Fruit fly (Drosophila melanogaster) whole organism, embryonic: ENCODE measurements around the gene CG3513.

Experiments
- Abd-B ChIP-seq: fragments of 200-800 bp; sonication (Bioruptor generic); optimal IDR thresholded peaks from 2 replicates; lab custom pipeline; 2018; ENCODE audit warnings: missing biosample characterization, mild to moderate bottlenecking, missing genetic modification characterization, moderate library complexity
- B-H2 ChIP-seq: fragments of 200-800 bp; sonication (Bioruptor generic); optimal IDR thresholded peaks from 2 replicates; lab custom pipeline; 2018; ENCODE audit warnings: missing biosample characterization, mild to moderate bottlenecking, missing genetic modification characterization
- BEAF-32 ChIP-seq: fragments of 200-800 bp; sonication (Bioruptor generic); optimal IDR thresholded peaks from 3 replicates; lab custom pipeline; 2017; ENCODE audit warnings: missing biosample characterization, missing genetic modification characterization, mild to moderate bottlenecking, moderate library complexity, missing genetic modification reagents
- CG1024 ChIP-seq: fragments of 200-800 bp; sonication (Bioruptor generic); IDR thresholded peaks from 2 replicates; pipeline ENCODE4 v1.3.6; 2022; ENCODE audit warnings: missing biosample characterization, missing genetic modification characterization
- CG10565 ChIP-seq: fragments of 200-800 bp; sonication (Bioruptor generic); optimal IDR thresholded peaks from 3 replicates; lab custom pipeline; 2016; ENCODE audit warnings: missing biosample characterization, mild to moderate bottlenecking, missing genetic modification characterization
- CG11085 ChIP-seq: fragments of 200-800 bp; sonication (Bioruptor generic); IDR thresholded peaks from 2 replicates; pipeline ENCODE4 v1.3.6; 2022; ENCODE audit warnings: missing biosample characterization, missing genetic modification characterization
- CG11504 ChIP-seq: fragments of 200-800 bp; sonication (Bioruptor generic); optimal IDR thresholded peaks from 3 replicates; lab custom pipeline; 2019; ENCODE audit warnings: missing biosample characterization, mild to moderate bottlenecking, missing genetic modification characterization, moderate library complexity
- CG13624 ChIP-seq: fragments of 200-800 bp; sonication (Bioruptor generic); optimal IDR thresholded peaks from 2 replicates; lab custom pipeline; 2016; ENCODE audit warnings: missing biosample characterization, missing genetic modification characterization
- CG2116 ChIP-seq: fragments of 200-800 bp; sonication (Bioruptor generic); optimal IDR thresholded peaks from 3 replicates; lab custom pipeline; 2018; ENCODE audit warnings: missing biosample characterization, mild to moderate bottlenecking, missing genetic modification characterization
- CG34224 ChIP-seq: fragments of 200-800 bp; sonication (Bioruptor generic); IDR thresholded peaks from 3 replicates; pipeline ENCODE4 v1.3.6; 2022; ENCODE audit warnings: missing biosample characterization, missing genetic modification characterization; ENCODE audit not compliant: partially characterized antibody
- CG4328 ChIP-seq: fragments of 200-800 bp; sonication (Bioruptor generic); optimal IDR thresholded peaks from 3 replicates; lab custom pipeline; 2017; ENCODE audit warnings: missing biosample characterization, missing genetic modification reagents, missing genetic modification characterization
- CG43689 ChIP-seq: fragments of 200-800 bp; sonication (Bioruptor generic); IDR thresholded peaks from 2 replicates; pipeline ENCODE4 v1.3.6; 2022; ENCODE audit warnings: missing biosample characterization, missing genetic modification characterization
- CG6175 ChIP-seq: fragments of 200-800 bp; sonication (Bioruptor generic); IDR thresholded peaks from 3 replicates; pipeline ENCODE4 v1.3.6; 2022; ENCODE audit warnings: missing biosample characterization, missing genetic modification characterization
- CG7745 ChIP-seq: fragments of 200-800 bp; sonication (Bioruptor generic); optimal IDR thresholded peaks from 2 replicates; lab custom pipeline; 2018; ENCODE audit warnings: missing biosample characterization, mild to moderate bottlenecking, missing genetic modification characterization, moderate library complexity
- CG9437 ChIP-seq: fragments of 200-800 bp; sonication (Bioruptor generic); optimal IDR thresholded peaks from 2 replicates; lab custom pipeline; 2018; ENCODE audit warnings: missing biosample characterization, mild to moderate bottlenecking, missing genetic modification characterization
- Dek ChIP-seq: fragments of 200-800 bp; sonication (Bioruptor generic); optimal IDR thresholded peaks from 3 replicates; lab custom pipeline; 2019; ENCODE audit warnings: missing biosample characterization, mild to moderate bottlenecking, missing genetic modification characterization, moderate library complexity
- Eip74EF ChIP-seq, 2 experiments: fragments of 200-800 bp in 1 of 2; fragments of >200 bp in 1 of 2; sonication (Bioruptor generic) in 1 of 2; optimal IDR thresholded peaks; 2 replicates each; lab custom pipeline; 2017 to 2019; ENCODE audit warnings: missing biosample characterization in 2 of 2, missing genetic modification characterization in 2 of 2, mild to moderate bottlenecking in 1 of 2, moderate library complexity in 1 of 2
- HLH54F ChIP-seq: fragments of 200-800 bp; sonication (Bioruptor generic); optimal IDR thresholded peaks from 3 replicates; lab custom pipeline; 2016; ENCODE audit warnings: missing biosample characterization, missing genetic modification characterization
- HLHmδ ChIP-seq: fragments of 200-800 bp; sonication (Bioruptor generic); optimal IDR thresholded peaks from 2 replicates; lab custom pipeline; 2018; ENCODE audit warnings: missing biosample characterization, mild to moderate bottlenecking, missing genetic modification characterization, moderate library complexity
- Hr78 ChIP-seq, 2 experiments: fragments of 200-800 bp in 1 of 2; fragments of >200 bp in 1 of 2; sonication (Bioruptor generic) in 1 of 2; optimal IDR thresholded peaks; 2 replicates each; lab custom pipeline; 2017 to 2019; ENCODE audit warnings: missing biosample characterization in 2 of 2, missing genetic modification characterization in 2 of 2, mild to moderate bottlenecking in 1 of 2, moderate library complexity in 1 of 2
- Jarid2 ChIP-seq: fragments of 200-800 bp; sonication (Bioruptor generic); optimal IDR thresholded peaks from 3 replicates; lab custom pipeline; 2017; ENCODE audit warnings: mild to moderate bottlenecking, missing biosample characterization, missing genetic modification reagents, missing genetic modification characterization
- Lhr ChIP-seq: fragments of 200-800 bp; sonication (Bioruptor generic); optimal IDR thresholded peaks from 3 replicates; lab custom pipeline; 2017; ENCODE audit warnings: mild to moderate bottlenecking, missing biosample characterization, missing genetic modification reagents, missing genetic modification characterization
- Mes4 ChIP-seq: fragments of 200-800 bp; sonication (Bioruptor generic); optimal IDR thresholded peaks from 2 replicates; lab custom pipeline; 2016; ENCODE audit warnings: missing biosample characterization, missing genetic modification characterization
- Nf-YA ChIP-seq: fragments of 200-800 bp; sonication (Bioruptor generic); IDR thresholded peaks from 2 replicates; pipeline ENCODE4 v1.3.6; 2022; ENCODE audit warnings: missing biosample characterization, missing genetic modification characterization
- Rx ChIP-seq: fragments of 200-800 bp; sonication (Bioruptor generic); IDR thresholded peaks from 2 replicates; pipeline ENCODE4 v1.3.6; 2022; ENCODE audit warnings: missing biosample characterization, missing genetic modification characterization
- Sry-δ ChIP-seq: fragments of 200-800 bp; sonication (Bioruptor generic); optimal IDR thresholded peaks from 2 replicates; lab custom pipeline; 2016; ENCODE audit warnings: missing biosample characterization, missing genetic modification characterization
- Ssrp ChIP-seq: fragments of 200-800 bp; sonication (Bioruptor generic); optimal IDR thresholded peaks from 2 replicates; lab custom pipeline; 2018; ENCODE audit warnings: missing biosample characterization, mild to moderate bottlenecking, missing genetic modification characterization, moderate library complexity
- Taf1 ChIP-seq: fragments of 200-800 bp; sonication (Bioruptor generic); IDR thresholded peaks from 2 replicates; pipeline ENCODE4 v1.3.6; 2022; ENCODE audit warnings: missing biosample characterization, missing genetic modification characterization
- Vsx1 ChIP-seq: fragments of 200-800 bp; sonication (Bioruptor generic); optimal IDR thresholded peaks from 2 replicates; lab custom pipeline; 2017; ENCODE audit warnings: missing biosample characterization, mild to moderate bottlenecking, missing genetic modification characterization, missing genetic modification reagents
- amos ChIP-seq: fragments of 200-800 bp; sonication (Bioruptor generic); IDR thresholded peaks from 2 replicates; pipeline ENCODE4 v1.3.6; 2022; ENCODE audit warnings: missing biosample characterization, missing genetic modification characterization; ENCODE audit not compliant: partially characterized antibody
- bbx ChIP-seq: fragments of 200-800 bp; sonication (Bioruptor generic); IDR thresholded peaks from 2 replicates; pipeline ENCODE4 v1.3.6; 2022; ENCODE audit warnings: missing biosample characterization, missing genetic modification characterization; ENCODE audit not compliant: partially characterized antibody
- bcd ChIP-seq: fragments of 200-800 bp; sonication (Bioruptor generic); optimal IDR thresholded peaks from 2 replicates; lab custom pipeline; 2017; ENCODE audit warnings: missing biosample characterization, mild to moderate bottlenecking, missing genetic modification characterization
- cad ChIP-seq: fragments of >200 bp; optimal IDR thresholded peaks from 2 replicates; lab custom pipeline; 2017; ENCODE audit warnings: missing biosample characterization, missing genetic modification characterization
- da ChIP-seq: fragments of 200-800 bp; sonication (Bioruptor generic); optimal IDR thresholded peaks from 2 replicates; lab custom pipeline; 2016; ENCODE audit warnings: missing biosample characterization, missing genetic modification characterization
- dati ChIP-seq: fragments of 200-800 bp; sonication (Bioruptor generic); IDR thresholded peaks from 2 replicates; pipeline ENCODE4 v1.3.6; 2022; ENCODE audit warnings: missing biosample characterization, missing genetic modification characterization
- eve ChIP-seq, 2 experiments: fragments of >200 bp; optimal IDR thresholded peaks; 2 replicates each; lab custom pipeline; 2017; ENCODE audit warnings: missing biosample characterization in 2 of 2, missing genetic modification characterization in 2 of 2
- fru ChIP-seq: fragments of >200 bp; optimal IDR thresholded peaks from 2 replicates; lab custom pipeline; 2017
- gsb-n ChIP-seq: fragments of 200-800 bp; sonication (Bioruptor generic); optimal IDR thresholded peaks from 3 replicates; lab custom pipeline; 2018; ENCODE audit warnings: missing biosample characterization, mild to moderate bottlenecking, missing genetic modification characterization
- jigr1 ChIP-seq: fragments of 200-800 bp; sonication (Bioruptor generic); IDR thresholded peaks from 3 replicates; pipeline ENCODE4 v1.3.6; 2022; ENCODE audit warnings: missing biosample characterization, missing genetic modification characterization
- kni ChIP-seq: fragments of 200-800 bp; sonication (Bioruptor generic); optimal IDR thresholded peaks from 3 replicates; lab custom pipeline; 2017; ENCODE audit warnings: mild to moderate bottlenecking, missing biosample characterization, missing genetic modification reagents, missing genetic modification characterization
- lab ChIP-seq: fragments of 200-800 bp; sonication (Bioruptor generic); optimal IDR thresholded peaks from 3 replicates; lab custom pipeline; 2017; ENCODE audit warnings: missing biosample characterization, missing genetic modification characterization, mild to moderate bottlenecking, moderate library complexity, missing genetic modification reagents
- ro ChIP-seq: fragments of 200-800 bp; sonication (Bioruptor generic); IDR thresholded peaks from 2 replicates; pipeline ENCODE4 v1.3.6; 2022; ENCODE audit warnings: missing biosample characterization, missing genetic modification characterization
- row ChIP-seq: fragments of 200-800 bp; sonication (Bioruptor generic); IDR thresholded peaks from 3 replicates; pipeline ENCODE4 v1.3.6; 2022; ENCODE audit warnings: missing biosample characterization, missing genetic modification characterization
- sc ChIP-seq, 3 experiments: fragments of >200 bp in 2 of 3; fragments of 200-800 bp in 1 of 3; sonication (Bioruptor generic) in 1 of 3; optimal IDR thresholded peaks; 2 replicates in 2 of 3; 3 replicates in 1 of 3; lab custom pipeline; 2017; ENCODE audit warnings: mild to moderate bottlenecking in 1 of 3, missing biosample characterization in 1 of 3, missing genetic modification characterization in 1 of 3, missing genetic modification reagents in 1 of 3
- shn ChIP-seq: fragments of 200-800 bp; sonication (Bioruptor generic); optimal IDR thresholded peaks from 3 replicates; lab custom pipeline; 2016; ENCODE audit warnings: missing biosample characterization, missing genetic modification characterization
- sob ChIP-seq: fragments of 200-800 bp; sonication (Bioruptor generic); IDR thresholded peaks from 2 replicates; pipeline ENCODE4 v1.3.6; 2022; ENCODE audit warnings: missing biosample characterization, missing genetic modification characterization
- sr ChIP-seq: fragments of 200-800 bp; sonication (Bioruptor generic); IDR thresholded peaks from 3 replicates; pipeline ENCODE4 v1.3.6; 2022; ENCODE audit warnings: missing biosample characterization, missing genetic modification characterization
- tio ChIP-seq: fragments of 200-800 bp; sonication (Bioruptor generic); optimal IDR thresholded peaks from 2 replicates; lab custom pipeline; 2017; ENCODE audit warnings: missing biosample characterization, missing genetic modification characterization, inconsistent platforms

CG3513 gene

dm6 chr2L:3657349-3658142 lies 35.4 kb downstream of the CG3513 start:
- TF ChIP-seq CG7745 (tag; lab: Kevin White, UChicago) = peak; percentile 63
- peak; percentile 72; the same call in 2 of the 3 replicates for TF ChIP-seq row
- TF ChIP-seq fru (lab: Kevin White, UChicago) = no peak
- no peak for TF ChIP-seq sc (optimal IDR thresholded peaks at IDR 0.05; lab: Kevin White, UChicago)
- no peak for TF ChIP-seq sc (GFP tag; optimal IDR thresholded peaks at IDR 0.05; lab: Kevin White, UChicago)
- TF ChIP-seq CG43689 = no peak
- TF ChIP-seq jigr1 = no peak
- TF ChIP-seq Dek (tag; lab: Kevin White, UChicago) = peak; percentile 31
- TF ChIP-seq CG2116 (GFP tag; lab: Kevin White, UChicago) = no peak
- TF ChIP-seq ro = no peak
- no peak for TF ChIP-seq Ssrp
- peak; percentile 50 for TF ChIP-seq bcd (GFP tag; lab: Kevin White, UChicago)
- TF ChIP-seq tio = no peak
- TF ChIP-seq CG11504 (tag; lab: Kevin White, UChicago) = peak; percentile 47
- no peak for TF ChIP-seq Taf1 (GFP tag; lab: Robert Waterston, UW)
- peak; percentile 83; the same call in 1 of the 2 replicates for TF ChIP-seq amos
- no peak for TF ChIP-seq BEAF-32
- no peak for TF ChIP-seq gsb-n (tag; lab: Kevin White, UChicago)
- TF ChIP-seq Vsx1 (GFP tag; lab: Kevin White, UChicago) = no peak
- TF ChIP-seq Lhr (GFP tag; lab: Kevin White, UChicago) = peak; percentile 80
- peak; percentile 50 for TF ChIP-seq Sry-δ (GFP tag; lab: Kevin White, UChicago)
- TF ChIP-seq bbx = peak; percentile 81
- TF ChIP-seq eve (GFP tag; optimal IDR thresholded peaks at IDR 0.05; lab: Kevin White, UChicago) = no peak
- peak; percentile 62 for TF ChIP-seq CG1024 (GFP tag; lab: Robert Waterston, UW)
- TF ChIP-seq HLH54F (GFP tag; lab: Kevin White, UChicago) = peak; percentile 29
- no peak for TF ChIP-seq CG9437
- TF ChIP-seq CG10565 (GFP tag; lab: Kevin White, UChicago) = no peak
- TF ChIP-seq CG4328 (GFP tag; lab: Kevin White, UChicago) = no peak
- TF ChIP-seq Hr78 (GFP tag; optimal IDR thresholded peaks at IDR 0.05; lab: Kevin White, UChicago) = no peak
- no peak for TF ChIP-seq shn
- TF ChIP-seq B-H2 (GFP tag; lab: Kevin White, UChicago) = peak; percentile 75
- no peak for TF ChIP-seq cad
- TF ChIP-seq Rx = 0 out of 2 replicates have a peak, but pooled peaks have one; percentile 23
- TF ChIP-seq Jarid2 (GFP tag; lab: Kevin White, UChicago) = no peak
- TF ChIP-seq HLHmδ (GFP tag; lab: Kevin White, UChicago) = no peak
- TF ChIP-seq da (GFP tag; lab: Kevin White, UChicago) = peak; percentile 24
- peak; percentile 65 for TF ChIP-seq lab
- TF ChIP-seq Eip74EF (GFP tag; optimal IDR thresholded peaks at IDR 0.05; lab: Kevin White, UChicago) = no peak
- peak; percentile 74 for TF ChIP-seq sob (GFP tag; lab: Robert Waterston, UW)
- TF ChIP-seq kni (GFP tag; lab: Kevin White, UChicago) = peak; percentile 14
- TF ChIP-seq Mes4 (GFP tag; lab: Kevin White, UChicago) = peak; percentile 50
- no peak for TF ChIP-seq Nf-YA (GFP tag; lab: Robert Waterston, UW)
- no peak for TF ChIP-seq sr (GFP tag; lab: Robert Waterston, UW)
- no peak for TF ChIP-seq CG6175 (GFP tag; lab: Robert Waterston, UW)
- TF ChIP-seq CG13624 (GFP tag; lab: Kevin White, UChicago) = peak; percentile 70
- peak; percentile 53 for TF ChIP-seq Abd-B
- no peak for TF ChIP-seq CG11085 (GFP tag; lab: Robert Waterston, UW)
- no peak for TF ChIP-seq dati (GFP tag; lab: Robert Waterston, UW)
- no peak for TF ChIP-seq CG34224 (GFP tag; lab: Robert Waterston, UW)
